Worm (Caenorhabditis elegans): ENCODE results near the gene str-187.

The str-187 gene

DNA sequence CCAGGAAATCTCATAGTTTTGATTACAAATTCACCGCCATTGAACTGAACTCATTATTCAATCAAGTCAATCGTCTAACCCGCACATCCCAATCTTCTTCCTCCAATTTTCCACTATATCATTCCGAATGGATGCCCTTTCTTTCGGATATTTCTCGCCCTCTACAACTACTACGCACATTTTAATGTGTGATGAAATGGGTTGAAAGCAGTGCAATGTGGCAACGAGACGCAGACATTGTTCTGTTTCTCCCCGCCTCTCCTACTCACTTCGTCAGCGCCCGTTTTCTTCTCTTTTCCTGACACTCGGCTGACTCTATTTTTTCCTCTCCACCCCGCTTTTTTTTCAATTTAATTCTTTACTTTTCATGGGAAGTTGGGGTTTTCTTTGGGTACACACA, 3.2 kb downstream of the str-187 start:
- peak; percentile 8 for TF ChIP-seq blmp-1 (tag; optimal IDR thresholded peaks at IDR 0.05)
- TF ChIP-seq pha-4 (tag; optimal IDR thresholded peaks at IDR 0.05), result no peak
- TF ChIP-seq mab-5 (tag; optimal IDR thresholded peaks at IDR 0.05), result peak; percentile 48
- TF ChIP-seq nhr-12 (tag; optimal IDR thresholded peaks at IDR 0.05), result no peak
- no peak for TF ChIP-seq ceh-43 (GFP tag; optimal IDR thresholded peaks at IDR 0.05)
- no peak for TF ChIP-seq drap-1 (GFP tag; optimal IDR thresholded peaks at IDR 0.05)
- TF ChIP-seq nhr-28 (tag; optimal IDR thresholded peaks at IDR 0.05), result no peak
- TF ChIP-seq unc-39 (tag; optimal IDR thresholded peaks at IDR 0.05), result no peak
- no peak for TF ChIP-seq M03D4.4 (tag; optimal IDR thresholded peaks at IDR 0.05)
- no peak for TF ChIP-seq elt-3 (tag; optimal IDR thresholded peaks at IDR 0.05)
- no peak for TF ChIP-seq nhr-76 (tag; optimal IDR thresholded peaks at IDR 0.05)
- TF ChIP-seq ztf-11 (tag; optimal IDR thresholded peaks at IDR 0.05), result no peak
- peak; percentile 78 for TF ChIP-seq unc-62 (GFP tag; optimal IDR thresholded peaks at IDR 0.05)
- no peak for TF ChIP-seq sptf-1 (tag; optimal IDR thresholded peaks at IDR 0.05)
- peak; percentile 13 for TF ChIP-seq mls-2 (tag; optimal IDR thresholded peaks at IDR 0.05)
- TF ChIP-seq lin-13 (tag; optimal IDR thresholded peaks at IDR 0.05), result no peak
- no peak for TF ChIP-seq bed-3 (GFP tag; optimal IDR thresholded peaks at IDR 0.05)
- TF ChIP-seq ces-1 (GFP tag; optimal IDR thresholded peaks at IDR 0.05), result peak; percentile 93
- TF ChIP-seq ham-2 (GFP tag; optimal IDR thresholded peaks at IDR 0.05), result no peak
- TF ChIP-seq ceh-39 (tag; optimal IDR thresholded peaks at IDR 0.05), result no peak
- TF ChIP-seq lin-32 (GFP tag; optimal IDR thresholded peaks at IDR 0.05), result no peak
- TF ChIP-seq mep-1 (tag; optimal IDR thresholded peaks at IDR 0.05), result no peak
- no peak for TF ChIP-seq ceh-83 (GFP tag; optimal IDR thresholded peaks at IDR 0.05)
- TF ChIP-seq zip-8 (tag; optimal IDR thresholded peaks at IDR 0.05), result no peak
- TF ChIP-seq unc-120 (tag; optimal IDR thresholded peaks at IDR 0.05; ENCODE audit: poor library complexity, severe bottlenecking), result peak; percentile 57
- no peak for TF ChIP-seq flh-1 (GFP tag; optimal IDR thresholded peaks at IDR 0.05)
- TF ChIP-seq sem-2 (GFP tag; optimal IDR thresholded peaks at IDR 0.05), result no peak
- TF ChIP-seq hlh-1 (tag; optimal IDR thresholded peaks at IDR 0.05), result peak; percentile 51
- TF ChIP-seq cnd-1 (tag; optimal IDR thresholded peaks at IDR 0.05), result peak; percentile 5
- TF ChIP-seq snpc-4 (tag; optimal IDR thresholded peaks at IDR 0.05), result no peak
- TF ChIP-seq tbx-8 (GFP tag; optimal IDR thresholded peaks at IDR 0.05), result no peak
- TF ChIP-seq elt-1 (tag; optimal IDR thresholded peaks at IDR 0.05; ENCODE audit: borderline replicate concordance, insufficient read depth), result no peak
- peak; percentile 14 for TF ChIP-seq lsy-2 (tag; optimal IDR thresholded peaks at IDR 0.05)
- peak; percentile 3 for TF ChIP-seq nhr-237 (tag; optimal IDR thresholded peaks at IDR 0.05)
- no peak for TF ChIP-seq nhr-2 (tag; optimal IDR thresholded peaks at IDR 0.05)

DNA sequence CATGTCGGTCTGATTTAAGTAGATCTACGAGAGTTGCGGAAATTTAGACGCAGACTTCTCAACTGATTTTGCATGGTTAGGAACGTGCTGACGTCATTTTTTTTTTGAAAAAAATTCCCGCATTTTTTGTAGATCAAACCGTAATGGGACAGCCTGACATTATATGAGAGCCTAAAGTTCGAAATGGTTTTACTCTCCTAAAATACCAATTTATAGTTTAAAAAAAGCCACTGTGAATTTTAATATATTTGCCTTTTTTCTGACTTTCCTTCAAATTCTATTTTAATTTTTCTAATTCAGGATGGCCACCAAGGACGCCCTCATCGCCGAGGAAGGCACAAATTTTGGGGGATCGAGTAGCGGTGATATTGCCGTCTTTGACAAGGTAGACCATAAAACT, 3.7 kb downstream of the str-187 start, which contains the start of gene atgp-1:
Gene atgp-1 (plus strand): TSS at position 301 of the 400 bp plus-strand sequence.
- TF ChIP-seq nhr-12 (tag; optimal IDR thresholded peaks at IDR 0.05) (no peak), ceh-43 (GFP tag; optimal IDR thresholded peaks at IDR 0.05) (no peak), sem-2 (GFP tag; optimal IDR thresholded peaks at IDR 0.05) (no peak), mab-5 (tag; optimal IDR thresholded peaks at IDR 0.05) (no peak), nhr-76 (tag; optimal IDR thresholded peaks at IDR 0.05) (no peak), cnd-1 (tag; optimal IDR thresholded peaks at IDR 0.05) (no peak), hlh-1 (tag; optimal IDR thresholded peaks at IDR 0.05) (no peak), drap-1 (GFP tag; optimal IDR thresholded peaks at IDR 0.05) (no peak), sptf-1 (tag; optimal IDR thresholded peaks at IDR 0.05) (no peak), ceh-83 (GFP tag; optimal IDR thresholded peaks at IDR 0.05) (no peak), M03D4.4 (tag; optimal IDR thresholded peaks at IDR 0.05) (no peak), elt-1 (tag; optimal IDR thresholded peaks at IDR 0.05; ENCODE audit: borderline replicate concordance, insufficient read depth) (no peak)

DNA sequence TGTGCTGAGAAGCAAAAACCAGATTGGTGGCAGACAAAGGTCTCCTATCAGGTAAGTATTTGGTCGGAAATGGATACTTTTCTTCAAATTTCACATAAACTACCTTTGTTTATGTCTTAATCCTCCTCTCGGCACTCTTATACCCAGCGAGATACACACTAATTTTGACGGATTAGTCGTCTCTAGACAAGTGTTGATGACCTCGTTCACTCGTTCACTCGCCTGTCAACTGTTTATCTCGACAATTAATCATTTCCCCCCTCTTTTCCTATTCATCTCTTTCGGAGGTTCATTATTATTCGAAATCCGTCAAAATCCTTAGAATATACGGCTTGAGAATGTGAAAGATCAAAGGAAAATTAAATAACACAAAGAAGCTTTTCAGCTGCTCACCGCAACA, 4.3 kb downstream of the str-187 start:
- TF ChIP-seq mab-5 (tag; optimal IDR thresholded peaks at IDR 0.05), result peak; percentile 44
- TF ChIP-seq hlh-1 (tag; optimal IDR thresholded peaks at IDR 0.05), result peak; percentile 66
- no peak for TF ChIP-seq nhr-76 (tag; optimal IDR thresholded peaks at IDR 0.05)
- TF ChIP-seq cnd-1 (tag; optimal IDR thresholded peaks at IDR 0.05), result no peak
- TF ChIP-seq sem-2 (GFP tag; optimal IDR thresholded peaks at IDR 0.05), result no peak
- TF ChIP-seq nhr-2 (tag; optimal IDR thresholded peaks at IDR 0.05), result peak; percentile 80
- TF ChIP-seq ceh-43 (GFP tag; optimal IDR thresholded peaks at IDR 0.05), result no peak
- peak; percentile 99 for TF ChIP-seq unc-62 (GFP tag; optimal IDR thresholded peaks at IDR 0.05)
- TF ChIP-seq drap-1 (GFP tag; optimal IDR thresholded peaks at IDR 0.05), result no peak

Measured in whole organism, mixed stage, embryonic.